Fruit fly (Drosophila melanogaster) whole organism: Measurements from ENCODE around the gene CG13059.

ENCODE experiments used
- CG8478 ChIP-seq: fragments of >200 bp; optimal IDR thresholded peaks from 2 replicates; lab custom pipeline; 2018; ENCODE audit warnings: inconsistent platforms
- pan ChIP-seq: fragments of >200 bp; optimal IDR thresholded peaks from 2 replicates; lab custom pipeline; 2017
- usp ChIP-seq: fragments of >200 bp; optimal IDR thresholded peaks from 2 replicates; lab custom pipeline; 2017; ENCODE audit warnings: missing biosample characterization, missing genetic modification characterization, mixed read lengths

DNA sequence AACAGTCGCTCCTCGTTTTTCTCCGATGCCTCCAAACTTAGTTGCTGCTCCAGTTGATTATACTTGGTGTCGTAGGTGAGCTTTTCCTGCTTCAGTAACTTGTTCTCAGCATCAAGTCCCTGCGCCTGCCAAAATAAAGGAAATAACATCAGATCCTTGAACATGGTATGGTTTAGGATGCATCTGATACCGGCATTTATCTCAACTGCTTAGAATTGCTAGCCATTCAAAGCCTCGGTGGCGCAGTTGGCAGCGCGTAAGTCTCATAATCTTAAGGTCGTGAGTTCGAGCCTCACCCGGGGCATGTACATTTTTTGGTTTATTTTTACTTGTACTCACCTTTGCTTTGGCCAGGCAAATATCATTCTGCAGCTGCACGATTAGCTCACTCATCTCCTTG lies 26.2 kb downstream of the CG13059 start:
- TF ChIP-seq usp (GFP tag; lab: Kevin White, UChicago) (no peak), CG8478 (no peak), pan (lab: Kevin White, UChicago) (no peak)
